Worm (Caenorhabditis elegans) whole organism, L4/young adult: ENCODE results near the gene arle-14.
A peak's percentile ranks its signal among the peaks of the same experiment; 100 is the strongest.

ENCODE experiments used
- W03F9.2 ChIP-seq: fragments of 150-350 bp; optimal IDR thresholded peaks from 2 replicates; lab custom pipeline; 2014; ENCODE audit warnings: missing biosample characterization, missing genetic modification characterization
- dao-5 ChIP-seq: sonication (generic microtip); optimal IDR thresholded peaks from 2 replicates; lab custom pipeline; 2016; ENCODE audit warnings: missing genotype, missing genetic modification characterization, moderate library complexity, missing compliant biosample characterization
- him-1 ChIP-seq: sonication (generic microtip); optimal IDR thresholded peaks from 2 replicates; lab custom pipeline; 2016; ENCODE audit warnings: missing genotype, missing genetic modification reagents, missing genetic modification characterization, missing compliant biosample characterization

arle-14 gene

DNA sequence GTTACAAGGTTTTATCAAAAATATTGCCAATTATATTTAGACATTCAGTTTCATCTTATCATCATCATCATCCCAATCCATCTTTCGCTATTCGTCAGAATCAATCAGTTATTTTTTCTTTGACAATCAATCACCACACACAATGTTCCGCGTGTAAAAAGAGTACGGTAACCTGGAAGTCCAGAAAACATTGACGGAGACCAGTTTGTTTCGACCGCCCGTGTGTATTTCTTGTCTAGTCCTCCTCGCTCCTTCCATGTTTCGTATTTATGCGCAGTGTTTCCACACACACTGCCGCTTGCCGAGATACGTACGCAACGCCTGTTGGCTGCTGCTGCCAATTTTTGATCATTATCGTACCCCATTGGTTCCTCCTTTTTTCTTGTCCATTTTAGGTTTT, 18.0 kb downstream of the arle-14 start:
- TF ChIP-seq W03F9.2 (tag; lab: Kevin White, UChicago) (no peak), dao-5 (tag; lab: Kevin White, UChicago) (no peak), him-1 (tag; lab: Kevin White, UChicago) (no peak)

DNA sequence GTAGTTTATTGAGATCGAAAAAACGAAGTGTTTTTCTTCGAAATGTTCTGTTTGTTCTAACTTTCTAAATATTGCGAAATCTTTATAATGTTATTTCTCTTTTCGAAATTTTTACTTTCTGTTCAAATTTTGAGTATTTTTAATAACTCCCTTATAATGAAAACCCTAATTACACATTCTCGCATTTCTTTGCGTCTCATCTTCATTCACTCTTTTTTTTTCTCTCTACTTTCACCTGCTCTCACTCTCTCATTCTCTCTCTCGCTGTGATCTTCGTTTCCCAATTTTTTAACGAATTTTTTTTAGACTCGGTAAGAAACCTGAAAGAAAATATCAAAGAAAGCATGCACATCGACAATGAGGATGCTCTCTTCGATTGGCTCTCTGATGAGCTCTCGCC, 18.5 kb downstream of the arle-14 start, which contains the start of gene rbm-26:
TSS of gene rbm-26 (plus strand) at position 301 of the 400 bp plus-strand sequence.
- no peak for TF ChIP-seq him-1 (tag; lab: Kevin White, UChicago)
- TF ChIP-seq W03F9.2 (tag; lab: Kevin White, UChicago), result no peak
- no peak for TF ChIP-seq dao-5 (tag; lab: Kevin White, UChicago)

- no peak for TF ChIP-seq dao-5 (tag; lab: Kevin White, UChicago)
- TF ChIP-seq him-1 (tag; lab: Kevin White, UChicago), result no peak
- no peak for TF ChIP-seq W03F9.2 (tag; lab: Kevin White, UChicago)
These were observed 19.4 kb downstream of the arle-14 start for ce11 chrIII:5711881-5712643.

DNA sequence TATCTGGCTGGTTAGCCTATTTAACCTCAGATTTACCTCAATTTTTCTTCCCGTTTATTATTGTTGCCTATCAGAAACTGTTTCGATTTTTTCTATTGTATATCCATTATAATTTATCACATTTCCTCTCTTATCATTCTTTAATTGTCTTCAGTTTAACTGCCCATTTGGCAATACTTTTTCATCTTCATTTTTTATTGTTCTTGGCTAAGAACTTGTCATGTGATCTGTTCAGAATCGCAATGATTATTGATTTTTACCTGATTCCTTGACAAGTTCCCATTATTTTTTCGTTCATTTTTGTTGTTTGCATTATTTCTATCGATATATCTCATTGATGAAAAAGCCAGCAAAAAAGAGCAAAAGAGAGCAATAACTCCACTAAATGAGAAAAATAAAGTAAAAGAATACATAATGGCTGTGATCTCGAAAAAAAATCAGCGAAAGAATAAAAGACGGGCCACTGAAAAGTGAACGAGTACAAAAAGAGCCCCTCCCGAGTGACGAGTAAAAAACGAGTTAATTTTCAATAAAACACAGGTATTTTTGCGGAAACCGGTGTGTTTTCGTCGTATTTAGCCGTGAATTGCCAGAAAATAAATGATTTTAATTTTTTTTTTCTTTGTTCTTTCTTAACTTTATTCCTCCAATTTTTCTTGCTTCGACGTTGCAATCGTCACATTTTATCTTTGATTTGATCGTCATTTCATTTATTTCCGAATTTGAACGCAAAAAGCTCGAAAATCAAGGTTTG, 21.7 kb downstream of the arle-14 start, which contains the start of gene arf-1:
TSS of gene arf-1 (plus strand) at position 657 of the 754 bp plus-strand sequence.
- TF ChIP-seq dao-5 (tag; lab: Kevin White, UChicago), result no peak

- TF ChIP-seq W03F9.2 (tag; lab: Kevin White, UChicago), result no peak
- TF ChIP-seq dao-5 (tag; lab: Kevin White, UChicago), result no peak
- TF ChIP-seq him-1 (tag; lab: Kevin White, UChicago), result no peak
These were observed 22.3 kb downstream of the arle-14 start for ce11 chrIII:5714984-5715454.

- TF ChIP-seq him-1 (tag; lab: Kevin White, UChicago) (peak; percentile 25), W03F9.2 (tag; lab: Kevin White, UChicago) (peak; percentile 1), dao-5 (tag; lab: Kevin White, UChicago) (no peak)
These were observed 22.8 kb downstream of the arle-14 start for ce11 chrIII:5715467-5715866.

DNA sequence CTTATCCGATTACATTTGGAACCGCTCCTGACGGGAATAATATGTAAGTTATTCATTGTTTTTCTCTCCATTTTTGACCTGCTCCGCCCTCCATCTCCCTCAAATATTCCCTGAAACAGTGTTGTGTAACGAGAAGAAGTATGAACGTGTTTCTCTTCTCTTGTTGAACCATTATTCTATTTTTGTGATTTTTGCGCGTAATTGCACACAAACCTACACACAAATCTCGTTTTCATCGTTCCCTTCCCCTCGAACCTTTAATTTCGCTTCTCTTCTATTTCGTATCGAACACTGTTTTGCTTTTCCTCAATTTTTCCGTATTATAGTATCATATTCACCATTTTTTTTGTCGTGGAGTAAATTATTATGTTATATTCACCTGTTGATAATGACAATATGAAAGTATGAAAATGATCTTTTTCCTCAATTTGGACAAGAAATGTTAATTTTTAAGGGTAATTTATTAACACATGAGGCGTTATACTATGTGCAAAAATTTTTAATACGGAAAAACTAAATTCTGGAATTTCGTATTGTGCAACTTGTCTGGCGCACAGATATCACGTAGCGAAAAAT, 24.6 kb downstream of the arle-14 start:
- TF ChIP-seq W03F9.2 (tag; lab: Kevin White, UChicago) (no peak), him-1 (tag; lab: Kevin White, UChicago) (no peak), dao-5 (tag; lab: Kevin White, UChicago) (no peak)

ce11 chrIII:5718385-5718784, 25.7 kb downstream of the arle-14 start:
- no peak for TF ChIP-seq dao-5 (tag; lab: Kevin White, UChicago)
- no peak for TF ChIP-seq W03F9.2 (tag; lab: Kevin White, UChicago)
- no peak for TF ChIP-seq him-1 (tag; lab: Kevin White, UChicago)

DNA sequence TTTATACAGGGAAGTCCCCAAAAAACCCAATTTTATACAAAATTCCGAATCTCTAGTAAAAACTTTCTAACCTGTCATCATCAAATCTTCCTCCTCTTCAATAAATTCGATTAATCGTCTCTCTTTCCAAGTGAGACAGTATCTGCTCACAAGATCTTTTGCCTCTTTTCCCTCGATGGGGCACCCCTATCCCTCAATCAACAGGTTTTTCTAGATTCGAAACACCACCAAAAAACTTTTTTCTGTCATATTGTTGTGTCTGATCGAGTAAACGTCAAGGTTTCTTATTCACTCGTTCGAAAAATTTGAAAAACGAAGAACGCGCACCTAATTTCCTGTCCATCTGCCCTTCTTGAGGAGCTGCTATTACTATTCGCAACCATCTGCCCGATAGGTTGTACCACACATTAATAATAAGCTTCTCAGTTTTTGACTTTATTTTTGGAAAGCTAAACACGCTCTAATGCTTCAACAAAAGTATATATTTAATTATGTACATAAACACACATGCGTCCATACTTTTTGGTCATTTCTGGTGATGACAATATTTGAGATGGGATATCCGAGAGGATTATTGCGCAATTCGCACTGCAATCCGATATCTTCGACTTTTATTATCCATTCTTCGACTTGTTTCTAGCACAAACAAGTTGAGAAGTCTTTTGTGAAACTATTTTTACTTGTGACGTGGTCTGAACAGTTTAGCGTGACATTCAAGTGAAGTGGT, 26.6 kb downstream of the arle-14 start:
- TF ChIP-seq W03F9.2 (tag; lab: Kevin White, UChicago) (no peak), dao-5 (tag; lab: Kevin White, UChicago) (no peak), him-1 (tag; lab: Kevin White, UChicago) (no peak)

DNA sequence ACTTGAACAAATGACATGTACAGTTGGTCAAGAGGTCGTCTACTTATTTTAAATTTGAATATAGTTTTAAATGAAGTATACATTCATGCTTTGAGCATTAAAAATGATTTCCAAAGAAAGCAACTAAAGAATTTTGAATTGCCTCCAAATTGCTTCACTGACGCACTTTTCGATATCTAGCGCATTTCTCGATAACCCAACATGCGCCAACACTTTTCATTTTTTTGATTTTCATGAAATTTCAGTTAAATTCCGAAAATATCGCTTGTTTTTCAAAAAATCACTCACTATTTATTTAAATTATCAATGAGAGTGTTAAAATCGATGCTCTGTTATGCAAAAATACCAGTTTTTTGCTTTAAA, 27.1 kb downstream of the arle-14 start:
- TF ChIP-seq him-1 (tag; lab: Kevin White, UChicago) (no peak), dao-5 (tag; lab: Kevin White, UChicago) (no peak), W03F9.2 (tag; lab: Kevin White, UChicago) (no peak)

ce11 chrIII:5720266-5721019, 27.7 kb downstream of the arle-14 start:
- TF ChIP-seq him-1 (tag; lab: Kevin White, UChicago) (no peak), W03F9.2 (tag; lab: Kevin White, UChicago) (no peak), dao-5 (tag; lab: Kevin White, UChicago) (no peak)

ce11 chrIII:5721488-5721887, 28.8 kb downstream of the arle-14 start:
- TF ChIP-seq him-1 (tag; lab: Kevin White, UChicago) (no peak), dao-5 (tag; lab: Kevin White, UChicago) (no peak), W03F9.2 (tag; lab: Kevin White, UChicago) (no peak)
